Fruit fly (Drosophila melanogaster) Kc167 (cell line): Measurements from ENCODE around the gene ImpE2.

Experiments
- Myc ChIP-seq: fragments of >200 bp; optimal IDR thresholded peaks from 2 replicates; lab custom pipeline; 2017; ENCODE audit warnings: missing external identifiers
- Sin3A ChIP-seq: fragments of >200 bp; optimal IDR thresholded peaks from 2 replicates; lab custom pipeline; 2018; ENCODE audit warnings: missing external identifiers
- h ChIP-seq: fragments of >200 bp; optimal IDR thresholded peaks from 3 replicates; lab custom pipeline; 2018; ENCODE audit warnings: missing external identifiers
- insv ChIP-seq: fragments of >200 bp; optimal IDR thresholded peaks from 3 replicates; lab custom pipeline; 2018; ENCODE audit warnings: missing external identifiers
- psq ChIP-seq: fragments of >200 bp; optimal IDR thresholded peaks from 2 replicates; lab custom pipeline; 2017; ENCODE audit warnings: missing external identifiers
- ttk ChIP-seq: sonication (Bioruptor generic); optimal IDR thresholded peaks from 2 replicates; lab custom pipeline; 2017; ENCODE audit warnings: missing external identifiers

The ImpE2 gene

DNA sequence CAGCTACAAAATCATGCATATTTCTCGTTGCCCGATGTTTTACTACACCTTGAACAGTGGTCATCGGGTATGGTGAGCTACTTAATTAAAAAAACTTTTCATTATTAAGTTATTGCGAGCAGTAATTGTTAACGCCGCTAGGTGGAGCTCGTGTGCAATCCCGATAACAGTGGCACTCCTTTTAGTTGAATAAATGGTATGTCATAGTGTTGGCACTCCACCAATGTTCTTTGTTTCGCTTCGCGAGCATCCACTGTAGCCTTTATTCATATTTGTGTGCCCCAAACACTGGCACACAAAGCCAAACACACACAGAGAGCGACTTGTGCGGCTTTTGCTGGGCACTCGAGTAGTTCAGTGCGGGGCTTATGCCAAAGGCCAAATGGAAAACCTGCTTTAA is 5.4 kb upstream of the ImpE2 start:
- TF ChIP-seq insv (lab: Kevin White, UChicago) (no peak), Myc (no peak), psq (no peak), Sin3A (lab: Kevin White, UChicago) (no peak), h (lab: Kevin White, UChicago) (no peak), ttk (lab: Kevin White, UChicago) (no peak)

- no peak for TF ChIP-seq psq
- no peak for TF ChIP-seq h (lab: Kevin White, UChicago)
- TF ChIP-seq insv (lab: Kevin White, UChicago), result no peak
- no peak for TF ChIP-seq ttk (lab: Kevin White, UChicago)
- no peak for TF ChIP-seq Sin3A (lab: Kevin White, UChicago)
- TF ChIP-seq Myc, result no peak
Observed at dm6 chr3L:3516485-3516884, 4.0 kb upstream of the ImpE2 start.

DNA sequence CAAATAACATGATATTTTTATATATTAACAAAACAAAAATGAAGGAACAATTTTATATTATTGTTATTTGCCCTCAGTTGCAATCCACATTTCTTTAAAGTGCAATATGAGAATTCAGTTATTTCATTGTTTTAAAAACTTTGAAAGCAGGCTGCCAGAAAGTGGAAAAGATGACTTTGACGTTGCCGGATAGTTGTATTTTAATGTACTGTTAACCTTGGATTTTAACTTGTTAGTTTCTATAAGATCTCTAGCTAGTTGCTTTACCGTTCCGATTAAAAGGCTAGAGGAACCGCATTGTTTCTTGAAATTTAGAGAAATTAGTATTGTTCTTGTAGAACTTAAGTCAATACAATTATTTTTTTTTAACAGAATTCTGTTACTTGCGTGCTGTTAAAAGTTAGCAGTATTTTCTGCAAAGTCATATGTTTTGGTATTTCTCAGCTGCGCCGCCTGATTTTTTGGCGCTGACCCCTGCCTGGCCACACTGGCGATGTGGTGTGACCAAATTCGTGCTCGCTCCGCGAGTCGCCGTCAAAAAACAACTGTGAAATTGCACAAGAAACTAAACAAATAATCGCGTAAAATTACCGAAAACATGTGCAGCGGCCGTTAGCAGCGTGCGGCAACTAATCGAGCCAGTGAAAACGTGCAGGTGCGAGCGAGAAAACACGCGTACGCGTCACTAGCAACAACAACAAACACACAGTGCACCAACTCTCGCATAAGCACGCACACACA is 3.0 kb upstream of the ImpE2 start, which contains the start of gene Eip63E:
Gene Eip63E (plus strand): TSS at position 472 of the 741 bp plus-strand sequence.
- TF ChIP-seq psq (no peak), Sin3A (lab: Kevin White, UChicago) (no peak), insv (lab: Kevin White, UChicago) (no peak), h (lab: Kevin White, UChicago) (no peak), ttk (lab: Kevin White, UChicago) (no peak), Myc (no peak)

- TF ChIP-seq Sin3A (lab: Kevin White, UChicago) (no peak), ttk (lab: Kevin White, UChicago) (no peak), Myc (no peak), h (lab: Kevin White, UChicago) (no peak), insv (lab: Kevin White, UChicago) (no peak), psq (no peak)
Observed at dm6 chr3L:3514020-3514419, 1.5 kb upstream of the ImpE2 start.

DNA sequence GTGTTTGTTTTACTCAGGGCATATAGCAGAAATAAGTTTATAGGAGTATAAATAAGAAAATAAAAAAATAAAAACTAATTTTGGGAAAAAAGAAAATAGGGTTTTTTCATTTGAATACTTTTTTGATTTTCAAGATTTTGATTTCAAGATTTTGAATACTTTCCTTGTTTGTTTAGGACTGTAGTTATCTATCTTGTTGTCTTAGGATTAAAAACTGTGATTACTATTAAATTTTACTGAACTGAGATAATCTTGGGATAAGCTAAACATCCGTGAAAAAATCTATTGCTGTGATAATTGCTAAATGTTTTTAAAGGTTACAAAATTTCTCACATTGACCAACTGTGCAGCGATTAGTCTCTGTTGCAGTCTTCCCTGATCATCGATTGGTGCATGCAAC is 517 bp upstream of the ImpE2 start:
- no peak for TF ChIP-seq Myc
- TF ChIP-seq ttk (lab: Kevin White, UChicago), result no peak
- TF ChIP-seq h (lab: Kevin White, UChicago), result no peak
- TF ChIP-seq psq, result no peak
- no peak for TF ChIP-seq insv (lab: Kevin White, UChicago)
- TF ChIP-seq Sin3A (lab: Kevin White, UChicago), result no peak

DNA sequence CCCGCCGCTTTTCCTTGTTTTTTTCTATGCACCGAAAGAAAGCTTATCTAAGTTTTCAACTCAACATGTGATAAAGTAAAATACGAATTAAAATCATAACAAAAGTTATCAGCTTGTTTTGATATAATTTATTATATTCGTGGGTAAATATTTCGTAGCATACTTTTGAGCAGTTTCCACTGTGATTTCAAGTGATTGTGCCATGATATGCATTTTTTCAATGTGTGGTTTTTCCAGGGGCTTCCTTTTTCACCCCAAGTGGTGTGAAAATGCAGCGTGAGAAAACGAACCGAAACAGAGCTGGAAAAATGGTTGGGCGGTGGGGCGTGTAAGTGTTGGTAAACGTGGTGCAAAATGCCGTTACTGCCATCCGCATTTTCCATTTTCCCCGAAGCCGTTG is 9.2 kb downstream of the ImpE2 start:
- TF ChIP-seq Sin3A (lab: Kevin White, UChicago) (no peak), psq (no peak), insv (lab: Kevin White, UChicago) (no peak), Myc (no peak), ttk (lab: Kevin White, UChicago) (no peak), h (lab: Kevin White, UChicago) (no peak)

dm6 chr3L:3496593-3496992 is 15.9 kb downstream of the ImpE2 start:
- TF ChIP-seq h (lab: Kevin White, UChicago) (no peak), psq (no peak), insv (lab: Kevin White, UChicago) (no peak), Sin3A (lab: Kevin White, UChicago) (no peak), ttk (lab: Kevin White, UChicago) (no peak), Myc (no peak)

- no peak for TF ChIP-seq Sin3A (lab: Kevin White, UChicago)
- no peak for TF ChIP-seq psq
- TF ChIP-seq ttk (lab: Kevin White, UChicago), result no peak
- no peak for TF ChIP-seq insv (lab: Kevin White, UChicago)
- TF ChIP-seq h (lab: Kevin White, UChicago), result no peak
- no peak for TF ChIP-seq Myc
Observed at dm6 chr3L:3492116-3492747, 20.2 kb downstream of the ImpE2 start.

dm6 chr3L:3485088-3485710 is 27.3 kb downstream of the ImpE2 start:
- TF ChIP-seq insv (lab: Kevin White, UChicago), result no peak
- TF ChIP-seq Myc, result no peak
- no peak for TF ChIP-seq psq
- TF ChIP-seq ttk (lab: Kevin White, UChicago), result no peak
- no peak for TF ChIP-seq Sin3A (lab: Kevin White, UChicago)
- TF ChIP-seq h (lab: Kevin White, UChicago), result no peak

- TF ChIP-seq ttk (lab: Kevin White, UChicago) (no peak), Sin3A (lab: Kevin White, UChicago) (no peak), insv (lab: Kevin White, UChicago) (no peak), Myc (no peak), h (lab: Kevin White, UChicago) (no peak)
Observed at dm6 chr3L:3484553-3484952, 27.9 kb downstream of the ImpE2 start, which contains the start of gene CG43074. Gene CG43074 (minus strand): TSS chr3L:3484653.

dm6 chr3L:3479551-3479950 is 32.9 kb downstream of the ImpE2 start:
- TF ChIP-seq psq (no peak), h (lab: Kevin White, UChicago) (no peak), ttk (lab: Kevin White, UChicago) (no peak)

DNA sequence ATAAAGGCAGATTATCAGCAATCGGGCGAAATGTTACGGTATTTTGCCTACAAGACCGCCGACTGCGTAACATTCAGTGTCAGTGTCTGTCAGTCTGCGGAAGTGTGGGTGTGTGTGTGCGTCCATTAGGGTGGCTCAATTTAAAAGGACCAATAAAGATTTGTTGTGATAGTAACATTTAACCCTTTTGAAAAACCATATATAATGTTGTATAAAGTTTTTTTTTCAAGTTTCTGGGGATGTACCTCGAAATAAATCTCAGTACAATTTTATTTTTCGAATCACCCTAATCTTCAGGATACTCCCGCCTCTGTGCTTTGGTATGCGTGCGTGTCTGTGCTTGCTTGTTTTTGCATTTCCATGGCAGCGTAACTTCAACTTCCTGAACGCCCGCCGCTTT is 39.7 kb downstream of the ImpE2 start:
- no peak for TF ChIP-seq Sin3A (lab: Kevin White, UChicago)
- no peak for TF ChIP-seq insv (lab: Kevin White, UChicago)
- no peak for TF ChIP-seq psq
- TF ChIP-seq Myc, result no peak
- TF ChIP-seq h (lab: Kevin White, UChicago), result no peak
- TF ChIP-seq ttk (lab: Kevin White, UChicago), result no peak
